Worm (Caenorhabditis elegans) whole organism, L3 larva: Measurements from ENCODE around the gene C14H10.3.

Experiments
- ZK546.5 ChIP-seq: sonication (generic microtip); optimal IDR thresholded peaks from 2 replicates; lab custom pipeline; 2017; ENCODE audit warnings: missing biosample characterization, missing genetic modification characterization
- ama-1 ChIP-seq: fragments of 150-350 bp; optimal IDR thresholded peaks from 2 replicates; lab custom pipeline; 2018
- ceh-28 ChIP-seq: fragments of 150-350 bp; optimal IDR thresholded peaks from 2 replicates; lab custom pipeline; 2014; ENCODE audit warnings: missing biosample characterization, missing genetic modification reagents, missing genetic modification characterization
- ceh-82 ChIP-seq: fragments of 150-350 bp; optimal IDR thresholded peaks from 2 replicates; lab custom pipeline; 2014; ENCODE audit warnings: missing biosample characterization, missing genetic modification characterization
- egl-27 ChIP-seq: sonication (generic microtip); optimal IDR thresholded peaks from 4 replicates; lab custom pipeline; 2017; ENCODE audit warnings: missing biosample characterization, missing genetic modification reagents, missing genetic modification characterization
- egl-5 ChIP-seq: fragments of 150-350 bp; optimal IDR thresholded peaks from 2 replicates; lab custom pipeline; 2017; ENCODE audit warnings: missing biosample characterization, missing genetic modification reagents, missing genetic modification characterization, inconsistent platforms
- elt-3 ChIP-seq, 3 experiments: fragments of 150-350 bp in 1 of 3; sonication (generic microtip) in 2 of 3; optimal IDR thresholded peaks; 2 replicates in 2 of 3; 4 replicates in 1 of 3; lab custom pipeline; 2014 to 2017; ENCODE audit warnings: missing biosample characterization in 3 of 3, missing genetic modification characterization in 3 of 3
- fkh-2 ChIP-seq: fragments of 150-350 bp; optimal IDR thresholded peaks from 2 replicates; lab custom pipeline; 2014; ENCODE audit warnings: missing biosample characterization, missing genetic modification reagents, missing genetic modification characterization
- fos-1 ChIP-seq: fragments of 150-350 bp; optimal IDR thresholded peaks from 2 replicates; lab custom pipeline; 2014; ENCODE audit warnings: missing biosample characterization, missing genetic modification characterization
- hmg-11 ChIP-seq: sonication (generic microtip); optimal IDR thresholded peaks from 2 replicates; lab custom pipeline; 2016; ENCODE audit warnings: missing genetic modification characterization, missing compliant biosample characterization
- lin-15B ChIP-seq: fragments of 150-350 bp; optimal IDR thresholded peaks from 2 replicates; lab custom pipeline; 2014; ENCODE audit warnings: missing biosample characterization, missing genetic modification characterization
- lin-39 ChIP-seq: fragments of 150-350 bp; optimal IDR thresholded peaks from 2 replicates; lab custom pipeline; 2018; ENCODE audit warnings: missing biosample characterization, missing genetic modification reagents, missing genetic modification characterization
- lsy-12 ChIP-seq: sonication (generic microtip); optimal IDR thresholded peaks from 2 replicates; lab custom pipeline; 2016; ENCODE audit warnings: mild to moderate bottlenecking, missing genetic modification characterization, missing compliant biosample characterization
- mdl-1 ChIP-seq: fragments of 150-350 bp; optimal IDR thresholded peaks from 2 replicates; lab custom pipeline; 2014; ENCODE audit warnings: missing biosample characterization, missing genetic modification characterization
- mml-1 ChIP-seq: fragments of 150-350 bp; sonication (generic microtip); optimal IDR thresholded peaks from 3 replicates; lab custom pipeline; 2014; ENCODE audit warnings: missing biosample characterization, missing genetic modification characterization
- nfya-1 ChIP-seq: sonication (generic microtip); optimal IDR thresholded peaks from 2 replicates; lab custom pipeline; 2017; ENCODE audit warnings: missing genetic modification characterization, mild to moderate bottlenecking, missing compliant biosample characterization, antibody characterized with exemption, moderate library complexity; ENCODE audit not compliant: insufficient read depth
- nhr-11 ChIP-seq: fragments of 150-350 bp; optimal IDR thresholded peaks from 2 replicates; lab custom pipeline; 2014; ENCODE audit warnings: missing biosample characterization, missing genetic modification characterization
- nhr-237 ChIP-seq: fragments of 150-350 bp; optimal IDR thresholded peaks from 2 replicates; lab custom pipeline; 2014; ENCODE audit warnings: missing biosample characterization, missing genetic modification characterization
- nhr-25 ChIP-seq: sonication (generic microtip); optimal IDR thresholded peaks from 2 replicates; lab custom pipeline; 2017; ENCODE audit warnings: missing biosample characterization, missing genetic modification characterization
- nhr-28 ChIP-seq: fragments of 150-350 bp; optimal IDR thresholded peaks from 2 replicates; lab custom pipeline; 2014; ENCODE audit warnings: missing biosample characterization, missing genetic modification characterization
- nhr-43 ChIP-seq: sonication (generic microtip); optimal IDR thresholded peaks from 2 replicates; lab custom pipeline; 2016; ENCODE audit warnings: mild to moderate bottlenecking, missing genetic modification characterization, missing compliant biosample characterization; ENCODE audit not compliant: poor library complexity, severe bottlenecking
- nhr-67 ChIP-seq: fragments of 150-350 bp; optimal IDR thresholded peaks from 2 replicates; lab custom pipeline; 2014; ENCODE audit warnings: missing biosample characterization, missing genetic modification characterization
- pha-4 ChIP-seq: fragments of 150-350 bp; optimal IDR thresholded peaks from 2 replicates; lab custom pipeline; 2014; ENCODE audit warnings: missing biosample characterization, missing genetic modification reagents, missing genetic modification characterization
- sea-2 ChIP-seq: fragments of 150-350 bp; sonication (generic microtip); optimal IDR thresholded peaks from 4 replicates; lab custom pipeline; 2014; ENCODE audit warnings: missing biosample characterization, missing genetic modification reagents, missing genetic modification characterization
- skn-1 ChIP-seq: fragments of 150-350 bp; optimal IDR thresholded peaks from 2 replicates; lab custom pipeline; 2014; ENCODE audit warnings: missing biosample characterization, missing genetic modification characterization
- snpc-4 ChIP-seq: fragments of 150-350 bp; optimal IDR thresholded peaks from 2 replicates; lab custom pipeline; 2014; ENCODE audit warnings: missing biosample characterization, missing genetic modification characterization
- tbx-2 ChIP-seq: sonication (generic microtip); optimal IDR thresholded peaks from 2 replicates; lab custom pipeline; 2016; ENCODE audit warnings: mild to moderate bottlenecking, missing genetic modification characterization, missing compliant biosample characterization
- unc-39 ChIP-seq: sonication (generic microtip); optimal IDR thresholded peaks from 4 replicates; lab custom pipeline; 2017; ENCODE audit warnings: missing biosample characterization, missing genetic modification characterization
- unc-62 ChIP-seq: fragments of 150-350 bp; sonication (generic microtip); optimal IDR thresholded peaks from 4 replicates; lab custom pipeline; 2014; ENCODE audit warnings: missing biosample characterization, missing genetic modification reagents, missing genetic modification characterization
- ztf-4 ChIP-seq: fragments of 150-350 bp; optimal IDR thresholded peaks from 2 replicates; lab custom pipeline; 2014; ENCODE audit warnings: missing biosample characterization, missing genetic modification characterization

Gene C14H10.3

ce11 chrX:10188493-10188895, 39.4 kb downstream of the C14H10.3 start (continued):
- TF ChIP-seq lsy-12 = peak; percentile 68
- TF ChIP-seq ceh-28 (tag; lab: Kevin White, UChicago) = peak; percentile 41
- TF ChIP-seq skn-1 (tag; lab: Kevin White, UChicago) = no peak
- TF ChIP-seq snpc-4 (tag; lab: Kevin White, UChicago) = peak; percentile 50
- TF ChIP-seq lin-15B = peak; percentile 39
- TF ChIP-seq, all 47 proteins: peak for 23

- TF ChIP-seq skn-1 (tag; lab: Kevin White, UChicago) (no peak), sea-2 (GFP tag; lab: Kevin White, UChicago) (no peak), snpc-4 (tag; lab: Kevin White, UChicago) (no peak), lsy-12 (no peak), ama-1 (lab: Kevin White, UChicago) (no peak), nfya-1 (no peak), ceh-82 (tag; lab: Kevin White, UChicago) (no peak), nhr-28 (no peak)
Observed at ce11 chrX:10184708-10185107, 43.2 kb downstream of the C14H10.3 start.

ce11 chrX:10183695-10184094, 44.2 kb downstream of the C14H10.3 start, which contains the start of gene arrd-28:
Gene arrd-28 (plus strand): TSS chrX:10183995.
- TF ChIP-seq lsy-12 (no peak), hmg-11 (no peak)
- TF ChIP-seq, all 47 proteins: peak for 0

ce11 chrX:10182613-10183012, 45.3 kb downstream of the C14H10.3 start:
- TF ChIP-seq egl-27 (tag; lab: Kevin White, UChicago) (no peak), sea-2 (GFP tag; lab: Kevin White, UChicago) (no peak), unc-39 (tag; lab: Kevin White, UChicago) (no peak), unc-62 (GFP tag; lab: Kevin White, UChicago) (no peak), nhr-237 (tag; lab: Kevin White, UChicago) (no peak), mml-1 (tag; lab: Kevin White, UChicago) (no peak), ZK546.5 (tag; lab: Kevin White, UChicago) (no peak), nhr-28 (no peak), lin-39 (tag; lab: Kevin White, UChicago) (no peak), lsy-12 (no peak), nfya-1 (no peak), nhr-11 (tag; lab: Kevin White, UChicago) (no peak), tbx-2 (tag; lab: Kevin White, UChicago) (no peak), ceh-28 (tag; lab: Kevin White, UChicago) (no peak)

- no peak for TF ChIP-seq lin-15B
- no peak for TF ChIP-seq lsy-12
- peak; percentile 11 for TF ChIP-seq egl-5
- no peak for TF ChIP-seq nhr-25 (tag; lab: Kevin White, UChicago)
- no peak for TF ChIP-seq tbx-2 (tag; lab: Kevin White, UChicago)
- no peak for TF ChIP-seq ztf-4 (tag; lab: Kevin White, UChicago)
- no peak for TF ChIP-seq nhr-67 (tag; lab: Kevin White, UChicago)
- TF ChIP-seq hmg-11 = no peak
Observed at ce11 chrX:10176295-10176694, 51.6 kb downstream of the C14H10.3 start, which contains the start of gene ncs-4. Gene ncs-4 (plus strand): TSS chrX:10176521.

- no peak for TF ChIP-seq pha-4
- TF ChIP-seq egl-27 (tag; lab: Kevin White, UChicago) = no peak
- TF ChIP-seq lin-15B = no peak
- TF ChIP-seq nhr-43 (tag; lab: Kevin White, UChicago) = no peak
- no peak for TF ChIP-seq fos-1 (tag; lab: Kevin White, UChicago)
- no peak for TF ChIP-seq fkh-2 (tag; lab: Kevin White, UChicago)
- TF ChIP-seq mdl-1 = no peak
- no peak for TF ChIP-seq ZK546.5 (tag; lab: Kevin White, UChicago)
- TF ChIP-seq elt-3 (tag; optimal IDR thresholded peaks at IDR 0.05; lab: Kevin White, UChicago) = no peak
- TF ChIP-seq, all 47 proteins: peak for 0
Observed at ce11 chrX:10174683-10175082, 53.3 kb downstream of the C14H10.3 start, which contains the start of gene C07A4.3. Gene C07A4.3 (plus strand): TSS chrX:10174983.
